Fruit fly (Drosophila melanogaster): ENCODE measurements around the gene Fkbp39.
A peak's percentile ranks its signal among the peaks of the same experiment; 100 is the strongest.

Fkbp39 gene

dm6 chr3R:15319912-15320746 lies 12.8 kb downstream of the Fkbp39 start, which contains the start of the genes CG6276 and CG44040 (continued):
- TF ChIP-seq Fer2 (tag; optimal IDR thresholded peaks at IDR 0.05) (peak; percentile 24), CG12942 (GFP tag; optimal IDR thresholded peaks at IDR 0.05) (no peak), HLH54F (GFP tag; optimal IDR thresholded peaks at IDR 0.05) (peak; percentile 21), CG2889 (GFP tag; IDR thresholded peaks at IDR 0.05) (no peak), pum (GFP tag; optimal IDR thresholded peaks at IDR 0.05) (peak; percentile 33), CG3281 (GFP tag; optimal IDR thresholded peaks at IDR 0.05) (peak; percentile 70), HmgZ (tag; optimal IDR thresholded peaks at IDR 0.05) (peak; percentile 23), CG11398 (GFP tag; optimal IDR thresholded peaks at IDR 0.05) (peak; percentile 31), Ssrp (tag; optimal IDR thresholded peaks at IDR 0.05) (peak; percentile 22), CG10431 (GFP tag; optimal IDR thresholded peaks at IDR 0.05) (no peak), H2.0 (GFP tag; IDR thresholded peaks at IDR 0.05) (peak; percentile 8; the same call in 1 of the 2 replicates), HLH4C (GFP tag; IDR thresholded peaks at IDR 0.05; ENCODE audit: partially characterized antibody) (no peak), CG4854 (GFP tag; optimal IDR thresholded peaks at IDR 0.05) (peak; percentile 25), CG10274 (GFP tag; optimal IDR thresholded peaks at IDR 0.05) (peak; percentile 47), onecut (GFP tag; IDR thresholded peaks at IDR 0.05) (no peak), Atf6 (GFP tag; IDR thresholded peaks at IDR 0.05) (peak; percentile 62; the same call in 1 of the 2 replicates), sima (GFP tag; optimal IDR thresholded peaks at IDR 0.05) (no peak), croc (GFP tag; conservative IDR thresholded peaks at IDR 0.05) (no peak), ind (GFP tag; optimal IDR thresholded peaks at IDR 0.05) (peak; percentile 29), Dek (tag; optimal IDR thresholded peaks at IDR 0.05) (peak; percentile 35), CG43689 (GFP tag; IDR thresholded peaks at IDR 0.05) (peak; percentile 43; the same call in 1 of the 2 replicates), CG32767 (GFP tag; IDR thresholded peaks at IDR 0.05) (no peak), Hmr (GFP tag; optimal IDR thresholded peaks at IDR 0.05) (peak; percentile 64), CG14441 (GFP tag; IDR thresholded peaks at IDR 0.05) (peak; percentile 59), br (optimal IDR thresholded peaks at IDR 0.05) (no peak), knrl (GFP tag; IDR thresholded peaks at IDR 0.05; ENCODE audit: partially characterized antibody) (no peak), Mes4 (GFP tag; optimal IDR thresholded peaks at IDR 0.05) (no peak), CG1024 (GFP tag; IDR thresholded peaks at IDR 0.05) (no peak), CG30403 (GFP tag; optimal IDR thresholded peaks at IDR 0.05) (peak; percentile 70), fd96Cb (tag; optimal IDR thresholded peaks at IDR 0.05) (no peak), CG7556 (GFP tag; optimal IDR thresholded peaks at IDR 0.05) (peak; percentile 40), HLHmδ (GFP tag; optimal IDR thresholded peaks at IDR 0.05) (no peak), C15 (GFP tag; IDR thresholded peaks at IDR 0.05) (no peak), klu (GFP tag; IDR thresholded peaks at IDR 0.05) (0 out of 2 replicates have a peak, but pooled peaks have one; percentile 14), cwo (GFP tag; optimal IDR thresholded peaks at IDR 0.05) (peak; percentile 6), disco-r (GFP tag; optimal IDR thresholded peaks at IDR 0.05) (peak; percentile 5), CG4820 (GFP tag; optimal IDR thresholded peaks at IDR 0.05) (peak; percentile 99), CG10267 (tag; optimal IDR thresholded peaks at IDR 0.05) (peak; percentile 13), CG7357 (GFP tag; IDR thresholded peaks at IDR 0.05) (no peak), pho (GFP tag; optimal IDR thresholded peaks at IDR 0.05) (peak; percentile 69), Nf-YB (GFP tag; optimal IDR thresholded peaks at IDR 0.05) (no peak), CG2678 (tag; optimal IDR thresholded peaks at IDR 0.05) (peak; percentile 65), Ada2b (GFP tag; IDR thresholded peaks at IDR 0.05) (no peak), CG3163 (GFP tag; optimal IDR thresholded peaks at IDR 0.05) (peak; percentile 2), scrt (GFP tag; optimal IDR thresholded peaks at IDR 0.05) (no peak), Asciz (GFP tag; optimal IDR thresholded peaks at IDR 0.05) (peak; percentile 23), CG6254 (GFP tag; optimal IDR thresholded peaks at IDR 0.05) (no peak), pfk (GFP tag; optimal IDR thresholded peaks at IDR 0.05) (no peak), CG17359 (tag; optimal IDR thresholded peaks at IDR 0.05) (peak; percentile 22)

Measured in whole organism, embryonic.